Fruit fly (Drosophila melanogaster) whole organism, prepupa: ENCODE results near the gene tfc.
A peak's percentile ranks its signal among the peaks of the same experiment; 100 is the strongest.

Experiments used
- Blimp-1 ChIP-seq: fragments of 200-800 bp; sonication (Bioruptor generic); optimal IDR thresholded peaks from 3 replicates; lab custom pipeline; 2017; ENCODE audit warnings: missing biosample characterization, missing genetic modification characterization, mild to moderate bottlenecking, moderate library complexity, missing genetic modification reagents
- CG10631 ChIP-seq: fragments of 200-800 bp; sonication (Bioruptor generic); optimal IDR thresholded peaks from 2 replicates; lab custom pipeline; 2016; ENCODE audit warnings: missing biosample characterization, missing genetic modification characterization
- CG11294 ChIP-seq: fragments of 200-800 bp; sonication (Bioruptor generic); IDR thresholded peaks from 2 replicates; pipeline ENCODE4 v1.3.6; 2022; ENCODE audit warnings: missing biosample characterization, missing genetic modification characterization
- CG11762 ChIP-seq: fragments of 200-800 bp; sonication (Bioruptor generic); optimal IDR thresholded peaks from 3 replicates; lab custom pipeline; 2016; ENCODE audit warnings: missing biosample characterization, missing genetic modification characterization; ENCODE audit not compliant: insufficient read depth
- CG11902 ChIP-seq: fragments of 200-800 bp; sonication (Bioruptor generic); optimal IDR thresholded peaks from 3 replicates; lab custom pipeline; 2016; ENCODE audit warnings: missing biosample characterization, missing genetic modification characterization
- CG15336 ChIP-seq: fragments of 200-800 bp; sonication (Bioruptor generic); IDR thresholded peaks from 2 replicates; pipeline ENCODE4 v1.3.6; 2022; ENCODE audit warnings: missing biosample characterization, missing genetic modification characterization
- CG16779 ChIP-seq: fragments of 200-800 bp; sonication (Bioruptor generic); optimal IDR thresholded peaks from 3 replicates; lab custom pipeline; 2017; ENCODE audit warnings: missing biosample characterization, mild to moderate bottlenecking, missing genetic modification characterization
- CG3032 ChIP-seq: fragments of 200-800 bp; optimal IDR thresholded peaks from 2 replicates; lab custom pipeline; 2019; ENCODE audit warnings: missing biosample characterization, mild to moderate bottlenecking, missing genetic modification characterization, moderate library complexity
- CG31627 ChIP-seq: fragments of 200-800 bp; sonication (Bioruptor generic); optimal IDR thresholded peaks from 3 replicates; lab custom pipeline; 2016; ENCODE audit warnings: missing biosample characterization, missing genetic modification characterization
- CG32006 ChIP-seq: fragments of 200-800 bp; sonication (Bioruptor generic); optimal IDR thresholded peaks from 3 replicates; lab custom pipeline; 2017; ENCODE audit warnings: missing biosample characterization, mild to moderate bottlenecking, missing genetic modification characterization
- CG34406 ChIP-seq: fragments of 200-800 bp; sonication (Bioruptor generic); optimal IDR thresholded peaks from 3 replicates; lab custom pipeline; 2016; ENCODE audit warnings: missing biosample characterization, missing genetic modification characterization
- CG3919 ChIP-seq: fragments of 200-800 bp; sonication (Bioruptor generic); optimal IDR thresholded peaks from 3 replicates; lab custom pipeline; 2016; ENCODE audit warnings: missing biosample characterization, missing genetic modification characterization
- CG4318 ChIP-seq: fragments of 200-800 bp; sonication (Bioruptor generic); optimal IDR thresholded peaks from 3 replicates; lab custom pipeline; 2017; ENCODE audit warnings: missing biosample characterization, mild to moderate bottlenecking, missing genetic modification characterization
- CG6276 ChIP-seq: fragments of 200-800 bp; sonication (Bioruptor generic); optimal IDR thresholded peaks from 2 replicates; lab custom pipeline; 2017; ENCODE audit warnings: missing biosample characterization, mild to moderate bottlenecking, missing genetic modification characterization
- CG6792 ChIP-seq: fragments of 200-800 bp; sonication (Bioruptor generic); optimal IDR thresholded peaks from 3 replicates; lab custom pipeline; 2016; ENCODE audit warnings: missing biosample characterization, missing genetic modification characterization
- CG6808 ChIP-seq: fragments of 200-800 bp; sonication (Bioruptor generic); optimal IDR thresholded peaks from 3 replicates; lab custom pipeline; 2017; ENCODE audit warnings: missing biosample characterization, missing genetic modification characterization, mild to moderate bottlenecking, moderate library complexity, missing genetic modification reagents
- CG6854 ChIP-seq: fragments of 200-800 bp; sonication (Bioruptor generic); optimal IDR thresholded peaks from 2 replicates; lab custom pipeline; 2017; ENCODE audit warnings: missing biosample characterization, mild to moderate bottlenecking, missing genetic modification characterization
- CG7368 ChIP-seq: fragments of 200-800 bp; sonication (Bioruptor generic); optimal IDR thresholded peaks from 3 replicates; lab custom pipeline; 2016; ENCODE audit warnings: missing biosample characterization, missing genetic modification characterization
- CG8119 ChIP-seq: fragments of 200-800 bp; sonication (Bioruptor generic); IDR thresholded peaks from 3 replicates; pipeline ENCODE4 v1.3.6; 2022; ENCODE audit warnings: missing biosample characterization, missing genetic modification characterization
- CG8319 ChIP-seq: fragments of 200-800 bp; sonication (Bioruptor generic); optimal IDR thresholded peaks from 3 replicates; lab custom pipeline; 2016; ENCODE audit warnings: missing biosample characterization, missing genetic modification characterization
- CG8632 ChIP-seq: fragments of 200-800 bp; sonication (Bioruptor generic); optimal IDR thresholded peaks from 3 replicates; lab custom pipeline; 2016; ENCODE audit warnings: missing biosample characterization, missing genetic modification characterization
- CG9139 ChIP-seq: fragments of 200-800 bp; sonication (Bioruptor generic); optimal IDR thresholded peaks from 3 replicates; lab custom pipeline; 2017; ENCODE audit warnings: missing biosample characterization, mild to moderate bottlenecking, missing genetic modification characterization
- Eip75B ChIP-seq: fragments of 200-800 bp; sonication (Bioruptor generic); optimal IDR thresholded peaks from 3 replicates; lab custom pipeline; 2016; ENCODE audit warnings: missing biosample characterization, missing genetic modification characterization
- Eip78C ChIP-seq: fragments of 200-800 bp; sonication (Bioruptor generic); peaks from one replicate; lab custom pipeline; 2016; ENCODE audit warnings: missing biosample characterization, missing genetic modification characterization
- Eip93F ChIP-seq: fragments of 200-800 bp; sonication (Bioruptor generic); optimal IDR thresholded peaks from 2 replicates; lab custom pipeline; 2016; ENCODE audit warnings: missing biosample characterization, mild to moderate bottlenecking, missing genetic modification characterization
- Hr38 ChIP-seq: sonication (Bioruptor generic); optimal IDR thresholded peaks from 2 replicates; lab custom pipeline; 2016; ENCODE audit warnings: missing biosample characterization, missing genetic modification characterization
- Hr39 ChIP-seq: fragments of 200-800 bp; sonication (Bioruptor generic); optimal IDR thresholded peaks from 2 replicates; lab custom pipeline; 2016; ENCODE audit warnings: missing biosample characterization, missing genetic modification characterization
- Hr4 ChIP-seq: fragments of 200-800 bp; sonication (Bioruptor generic); optimal IDR thresholded peaks from 3 replicates; lab custom pipeline; 2016; ENCODE audit warnings: missing biosample characterization, missing genetic modification characterization
- Lpt ChIP-seq: fragments of 200-800 bp; sonication (Bioruptor generic); optimal IDR thresholded peaks from 3 replicates; lab custom pipeline; 2016; ENCODE audit warnings: missing biosample characterization, missing genetic modification characterization
- OdsH ChIP-seq: fragments of 200-800 bp; sonication (Bioruptor generic); optimal IDR thresholded peaks from 3 replicates; lab custom pipeline; 2016; ENCODE audit warnings: missing biosample characterization, missing genetic modification characterization
- Smox ChIP-seq: fragments of 200-800 bp; sonication (Bioruptor generic); optimal IDR thresholded peaks from 3 replicates; lab custom pipeline; 2016; ENCODE audit warnings: missing biosample characterization, missing genetic modification characterization
- Sox102F ChIP-seq: fragments of 200-800 bp; sonication (Bioruptor generic); optimal IDR thresholded peaks from 2 replicates; lab custom pipeline; 2016; ENCODE audit warnings: missing biosample characterization, mild to moderate bottlenecking, missing genetic modification characterization
- Sox14 ChIP-seq: fragments of 200-800 bp; sonication (Bioruptor generic); optimal IDR thresholded peaks from 3 replicates; lab custom pipeline; 2016; ENCODE audit warnings: missing biosample characterization, missing genetic modification characterization
- Sox15 ChIP-seq: fragments of 200-800 bp; sonication (Bioruptor generic); optimal IDR thresholded peaks from 3 replicates; lab custom pipeline; 2016; ENCODE audit warnings: missing biosample characterization, missing genetic modification characterization
- achi ChIP-seq: fragments of 200-800 bp; sonication (Bioruptor generic); optimal IDR thresholded peaks from 3 replicates; lab custom pipeline; 2016; ENCODE audit warnings: missing biosample characterization, missing genetic modification characterization
- acj6 ChIP-seq: fragments of 200-800 bp; sonication (Bioruptor generic); optimal IDR thresholded peaks from 3 replicates; lab custom pipeline; 2016; ENCODE audit warnings: missing biosample characterization, missing genetic modification characterization
- cyc ChIP-seq: fragments of 200-800 bp; sonication (Bioruptor generic); optimal IDR thresholded peaks from 3 replicates; lab custom pipeline; 2016; ENCODE audit warnings: missing biosample characterization, missing genetic modification characterization
- dac ChIP-seq: fragments of 200-800 bp; sonication (Bioruptor generic); optimal IDR thresholded peaks from 2 replicates; lab custom pipeline; 2017; ENCODE audit warnings: missing biosample characterization, mild to moderate bottlenecking, missing genetic modification characterization
- dsx ChIP-seq: fragments of 200-800 bp; optimal IDR thresholded peaks from 3 replicates; lab custom pipeline; 2019; ENCODE audit warnings: missing biosample characterization, mild to moderate bottlenecking, missing genetic modification characterization, moderate library complexity; ENCODE audit not compliant: poor library complexity, severe bottlenecking
- eg ChIP-seq: fragments of 200-800 bp; sonication (Bioruptor generic); IDR thresholded peaks from 3 replicates; pipeline ENCODE4 v1.3.6; 2022; ENCODE audit warnings: missing biosample characterization, missing genetic modification characterization
- esn ChIP-seq: fragments of 200-800 bp; sonication (Bioruptor generic); optimal IDR thresholded peaks from 2 replicates; lab custom pipeline; 2016; ENCODE audit warnings: missing biosample characterization, mild to moderate bottlenecking, missing genetic modification characterization, moderate library complexity
- fd59A ChIP-seq: fragments of 200-800 bp; sonication (Bioruptor generic); optimal IDR thresholded peaks from 2 replicates; lab custom pipeline; 2017; ENCODE audit warnings: missing biosample characterization, mild to moderate bottlenecking, missing genetic modification characterization, missing genetic modification reagents
- lz ChIP-seq: fragments of 200-800 bp; sonication (Bioruptor generic); optimal IDR thresholded peaks from 3 replicates; lab custom pipeline; 2016; ENCODE audit warnings: missing biosample characterization, missing genetic modification characterization
- net ChIP-seq: fragments of 200-800 bp; sonication (Bioruptor generic); optimal IDR thresholded peaks from 3 replicates; lab custom pipeline; 2016; ENCODE audit warnings: missing biosample characterization, missing genetic modification characterization
- pdm3 ChIP-seq: fragments of 200-800 bp; sonication (Bioruptor generic); optimal IDR thresholded peaks from 3 replicates; lab custom pipeline; 2016; ENCODE audit warnings: missing biosample characterization, missing genetic modification characterization
- salr ChIP-seq, 2 experiments: fragments of 200-800 bp; sonication (Bioruptor generic); optimal IDR thresholded peaks; 3 replicates each; lab custom pipeline; 2016 to 2018; ENCODE audit warnings: missing biosample characterization in 2 of 2, missing genetic modification characterization in 2 of 2, mild to moderate bottlenecking in 1 of 2
- spab ChIP-seq: fragments of 200-800 bp; sonication (Bioruptor generic); optimal IDR thresholded peaks from 2 replicates; lab custom pipeline; 2017; ENCODE audit warnings: missing biosample characterization, mild to moderate bottlenecking, missing genetic modification characterization, missing genetic modification reagents
- ss ChIP-seq, 2 experiments: fragments of 200-800 bp; sonication (Bioruptor generic); optimal IDR thresholded peaks; 2 replicates in 1 of 2; 3 replicates in 1 of 2; lab custom pipeline; 2017 to 2018; ENCODE audit warnings: mild to moderate bottlenecking in 2 of 2, missing biosample characterization in 2 of 2, missing genetic modification characterization in 2 of 2, moderate library complexity in 1 of 2
- svp ChIP-seq: fragments of 200-800 bp; sonication (Bioruptor generic); peaks from one replicate; lab custom pipeline; 2016; ENCODE audit warnings: missing biosample characterization, missing genetic modification characterization
- topi ChIP-seq: fragments of 200-800 bp; sonication (Bioruptor generic); optimal IDR thresholded peaks from 3 replicates; lab custom pipeline; 2016; ENCODE audit warnings: missing biosample characterization, missing genetic modification characterization
- vri ChIP-seq: fragments of 200-800 bp; sonication (Bioruptor generic); optimal IDR thresholded peaks from 3 replicates; lab custom pipeline; 2016; ENCODE audit warnings: missing biosample characterization, mild to moderate bottlenecking, missing genetic modification characterization

tfc gene

DNA sequence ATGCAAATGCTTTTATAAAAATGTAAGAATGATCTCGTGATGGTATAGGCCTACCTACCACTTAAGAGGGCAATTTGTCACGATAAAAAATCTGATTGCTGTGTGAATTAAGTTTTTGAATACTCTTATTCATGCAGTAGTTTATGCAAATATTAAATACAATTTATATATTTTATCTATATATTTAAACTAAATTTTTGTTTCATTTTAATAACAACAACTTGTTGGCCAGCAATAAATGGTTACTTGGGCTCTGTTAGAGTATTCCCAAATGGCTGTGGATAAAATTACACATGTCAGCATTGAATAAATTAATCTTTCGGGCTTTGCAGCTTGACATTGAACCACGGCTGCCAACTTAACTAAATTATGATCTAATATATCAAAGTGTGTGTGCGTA is 2.3 kb downstream of the tfc start:
- TF ChIP-seq Eip93F (GFP tag; lab: Kevin White, UChicago) (no peak), CG6854 (GFP tag; lab: Kevin White, UChicago) (no peak), Sox102F (no peak), svp (GFP tag; lab: Kevin White, UChicago) (no peak)

DNA sequence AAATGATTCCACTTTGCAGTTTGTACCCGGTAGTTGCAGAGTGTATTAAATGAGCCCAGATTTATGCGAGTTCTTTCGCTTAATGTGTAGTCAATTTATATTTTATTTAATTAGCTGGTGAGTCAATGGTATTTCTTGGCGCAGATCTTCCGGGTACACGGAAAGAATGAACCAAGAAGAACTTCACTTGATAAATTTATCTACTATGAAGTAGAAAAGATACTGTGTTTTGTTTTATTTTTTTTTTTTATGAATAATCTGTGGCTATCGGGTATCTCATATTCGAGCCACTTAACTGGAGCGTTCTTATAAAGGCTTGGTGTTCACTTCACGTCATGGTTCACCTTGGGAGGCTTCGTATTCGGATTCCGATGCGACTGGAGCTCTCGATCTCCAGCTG is 8.7 kb downstream of the tfc start:
- TF ChIP-seq Eip93F (GFP tag; lab: Kevin White, UChicago) (no peak), CG32006 (GFP tag; lab: Kevin White, UChicago) (peak; percentile 32), achi (GFP tag; lab: Kevin White, UChicago) (peak; percentile 29), cyc (peak; percentile 27), CG3032 (tag; lab: Kevin White, UChicago) (no peak), CG9139 (GFP tag; lab: Kevin White, UChicago) (no peak), Smox (GFP tag; lab: Kevin White, UChicago) (peak; percentile 57), CG3919 (GFP tag; lab: Kevin White, UChicago) (peak; percentile 37), CG11762 (no peak), ss (GFP tag; optimal IDR thresholded peaks at IDR 0.05; lab: Kevin White, UChicago) (peak in 1 of 2 experiments; percentile 10), Eip78C (GFP tag; lab: Kevin White, UChicago) (peak; percentile 89), dac (GFP tag; lab: Kevin White, UChicago) (no peak), acj6 (GFP tag; lab: Kevin White, UChicago) (peak; percentile 29), CG34406 (GFP tag; lab: Kevin White, UChicago) (no peak), fd59A (no peak), CG8119 (GFP tag; lab: Robert Waterston, UW) (no peak), Blimp-1 (GFP tag; lab: Kevin White, UChicago) (no peak), net (no peak), CG11902 (GFP tag; lab: Kevin White, UChicago) (no peak), Sox102F (peak; percentile 40), CG6808 (GFP tag; lab: Kevin White, UChicago) (no peak), CG6792 (GFP tag; lab: Kevin White, UChicago) (peak; percentile 17), CG8319 (GFP tag; lab: Kevin White, UChicago) (no peak), eg (no peak), Eip75B (peak; percentile 56), CG7368 (GFP tag; lab: Kevin White, UChicago) (no peak), salr (GFP tag; optimal IDR thresholded peaks at IDR 0.05; lab: Kevin White, UChicago) (peak in 1 of 2 experiments; percentile 5), Sox15 (GFP tag; lab: Kevin White, UChicago) (peak; percentile 1), Sox14 (GFP tag; lab: Kevin White, UChicago) (peak; percentile 26), CG8632 (GFP tag; lab: Kevin White, UChicago) (no peak), CG31627 (GFP tag; lab: Kevin White, UChicago) (peak; percentile 40), topi (peak; percentile 72), esn (GFP tag; lab: Kevin White, UChicago) (peak; percentile 62), Hr39 (peak; percentile 45), CG11294 (GFP tag; lab: Robert Waterston, UW) (no peak), pdm3 (peak; percentile 36), CG10631 (GFP tag; lab: Kevin White, UChicago) (peak; percentile 56), Lpt (GFP tag; lab: Kevin White, UChicago) (no peak), OdsH (GFP tag; lab: Kevin White, UChicago) (peak; percentile 44), Hr38 (GFP tag; lab: Kevin White, UChicago) (no peak), CG4318 (no peak), CG6276 (GFP tag; lab: Kevin White, UChicago) (no peak), spab (GFP tag; lab: Kevin White, UChicago) (no peak), Hr4 (no peak), lz (GFP tag; lab: Kevin White, UChicago) (peak; percentile 52), vri (GFP tag; lab: Kevin White, UChicago) (peak; percentile 7), CG16779 (tag; lab: Kevin White, UChicago) (no peak), CG15336 (GFP tag; lab: Robert Waterston, UW) (no peak), dsx (GFP tag; lab: Kevin White, UChicago) (no peak)
